Fruit fly (Drosophila melanogaster): ENCODE data around the gene CG1265.
A peak's percentile ranks its signal among the peaks of the same experiment; 100 is the strongest.

The CG1265 gene

DNA sequence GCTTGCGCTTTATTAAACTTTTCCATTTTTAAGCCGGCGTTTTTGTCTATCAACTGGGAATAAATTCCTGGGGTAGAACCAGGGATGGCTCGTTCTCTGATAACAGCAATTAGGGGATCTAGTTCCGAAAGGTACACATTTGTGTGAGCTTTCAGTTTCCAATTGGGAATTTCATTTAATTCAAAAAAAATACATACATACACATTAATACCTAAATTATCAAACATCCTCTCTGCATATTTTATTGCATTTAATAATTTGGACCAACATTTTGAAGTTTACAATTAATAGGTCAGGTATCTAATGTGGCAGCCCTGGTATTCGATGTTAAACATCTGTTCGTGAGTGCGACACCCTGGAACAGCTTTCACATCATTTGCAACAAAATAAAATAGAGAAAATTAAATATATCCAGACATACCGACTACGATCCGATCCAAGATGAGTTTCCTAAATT is 4.6 kb downstream of the CG1265 start, which contains the start of the genes CG15011 and CG1309 (continued):
- TF ChIP-seq odd (GFP tag; optimal IDR thresholded peaks at IDR 0.05) (peak; percentile 53), CG5953 (GFP tag; IDR thresholded peaks at IDR 0.05) (no peak), Hmr (GFP tag; optimal IDR thresholded peaks at IDR 0.05) (peak; percentile 81), CG1792 (GFP tag; optimal IDR thresholded peaks at IDR 0.05) (peak; percentile 73), HLH54F (GFP tag; optimal IDR thresholded peaks at IDR 0.05) (peak; percentile 90), CG12744 (GFP tag; optimal IDR thresholded peaks at IDR 0.05) (peak; percentile 82), CG8281 (tag; optimal IDR thresholded peaks at IDR 0.05) (peak; percentile 40), nom (GFP tag; optimal IDR thresholded peaks at IDR 0.05) (peak; percentile 60), amos (GFP tag; IDR thresholded peaks at IDR 0.05; ENCODE audit: partially characterized antibody) (peak; percentile 11; the same call in 1 of the 2 replicates), Ets97D (GFP tag; optimal IDR thresholded peaks at IDR 0.05) (peak; percentile 58), CG11456 (GFP tag; IDR thresholded peaks at IDR 0.05) (peak; percentile 75; the same call in 2 of the 3 replicates), CG7786 (GFP tag; optimal IDR thresholded peaks at IDR 0.05) (peak; percentile 82), Stat92E (GFP tag; optimal IDR thresholded peaks at IDR 0.05) (peak in 1 of 3 experiments; percentile 35), CG15514 (GFP tag; optimal IDR thresholded peaks at IDR 0.05) (peak; percentile 100), CG7928 (GFP tag; optimal IDR thresholded peaks at IDR 0.05) (peak; percentile 100), tgo (GFP tag; IDR thresholded peaks at IDR 0.05) (peak; percentile 57; the same call in 2 of the 3 replicates), hth (optimal IDR thresholded peaks at IDR 0.05) (no peak), repo (GFP tag; optimal IDR thresholded peaks at IDR 0.05) (peak; percentile 74), CHES-1-like (GFP tag; optimal IDR thresholded peaks at IDR 0.05) (peak; percentile 88), CG8478 (optimal IDR thresholded peaks at IDR 0.05) (no peak), CG4404 (GFP tag; IDR thresholded peaks at IDR 0.05) (peak; percentile 66), CG12236 (GFP tag; optimal IDR thresholded peaks at IDR 0.05) (peak; percentile 70), CG12391 (tag; optimal IDR thresholded peaks at IDR 0.05) (peak; percentile 93), CG13287 (GFP tag; IDR thresholded peaks at IDR 0.05; ENCODE audit: partially characterized antibody) (peak; percentile 64; the same call in 1 of the 2 replicates), CG15269 (tag; optimal IDR thresholded peaks at IDR 0.05) (peak; percentile 84), bcd (GFP tag; optimal IDR thresholded peaks at IDR 0.05) (peak; percentile 80), CG43689 (GFP tag; IDR thresholded peaks at IDR 0.05) (0 out of 2 replicates have a peak, but pooled peaks have one; percentile 29), CG12071 (GFP tag; optimal IDR thresholded peaks at IDR 0.05) (no peak), Usf (GFP tag; optimal IDR thresholded peaks at IDR 0.05) (peak; percentile 51), fd64A (GFP tag; optimal IDR thresholded peaks at IDR 0.05) (no peak), CG13775 (GFP tag; optimal IDR thresholded peaks at IDR 0.05) (peak; percentile 85), hkb (optimal IDR thresholded peaks at IDR 0.05) (no peak), hkb (GFP tag; IDR thresholded peaks at IDR 0.05) (peak; percentile 60; the same call in 1 of the 2 replicates), CG7556 (GFP tag; optimal IDR thresholded peaks at IDR 0.05) (peak; percentile 75), CG11504 (tag; optimal IDR thresholded peaks at IDR 0.05) (peak; percentile 84), Dad (GFP tag; optimal IDR thresholded peaks at IDR 0.05) (peak; percentile 81), hb (GFP tag; IDR thresholded peaks at IDR 0.05; ENCODE audit: partially characterized antibody) (no peak), CG14965 (GFP tag; optimal IDR thresholded peaks at IDR 0.05; ENCODE audit: borderline replicate concordance) (no peak), zfh2 (GFP tag; optimal IDR thresholded peaks at IDR 0.05) (peak; percentile 86), sug (tag; optimal IDR thresholded peaks at IDR 0.05) (peak; percentile 92), Atf6 (GFP tag; IDR thresholded peaks at IDR 0.05) (peak; percentile 70; the same call in 1 of the 2 replicates), CG18599 (GFP tag; optimal IDR thresholded peaks at IDR 0.05) (peak; percentile 83), CG9932 (GFP tag; IDR thresholded peaks at IDR 0.05) (peak; percentile 87), HLHmδ (GFP tag; optimal IDR thresholded peaks at IDR 0.05) (no peak), Chrac-16 (GFP tag; optimal IDR thresholded peaks at IDR 0.05) (peak; percentile 85), Abd-B (GFP tag; optimal IDR thresholded peaks at IDR 0.05) (peak; percentile 89), p53 (GFP tag; optimal IDR thresholded peaks at IDR 0.05) (peak; percentile 53), stwl (tag; optimal IDR thresholded peaks at IDR 0.05) (peak; percentile 79), chn (GFP tag; optimal IDR thresholded peaks at IDR 0.05) (peak; percentile 91), bsh (GFP tag; optimal IDR thresholded peaks at IDR 0.05) (peak; percentile 33 to 83)
